Fruit fly (Drosophila melanogaster) whole organism, embryonic: ENCODE data around the gene Rpt6.

ENCODE experiments used
- Atf6 ChIP-seq: fragments of 200-800 bp; sonication (Bioruptor generic); IDR thresholded peaks from 2 replicates; pipeline ENCODE4 v1.3.6; 2022; ENCODE audit warnings: missing biosample characterization, missing genetic modification characterization
- B-H1 ChIP-seq: fragments of 200-800 bp; sonication (Bioruptor generic); IDR thresholded peaks from 3 replicates; pipeline ENCODE4 v1.3.6; 2022; ENCODE audit warnings: missing biosample characterization, missing genetic modification characterization
- C15 ChIP-seq: fragments of 200-800 bp; sonication (Bioruptor generic); IDR thresholded peaks from 3 replicates; pipeline ENCODE4 v1.3.6; 2022; ENCODE audit warnings: missing biosample characterization, missing genetic modification characterization
- CG10543 ChIP-seq: fragments of 200-800 bp; sonication (Bioruptor generic); optimal IDR thresholded peaks from 3 replicates; lab custom pipeline; 2017; ENCODE audit warnings: missing biosample characterization, mild to moderate bottlenecking, missing genetic modification characterization, moderate library complexity
- CG11560 ChIP-seq: fragments of 200-800 bp; sonication (Bioruptor generic); IDR thresholded peaks from 3 replicates; pipeline ENCODE4 v1.3.6; 2022; ENCODE audit warnings: missing biosample characterization, missing genetic modification characterization
- CG12299 ChIP-seq: fragments of 200-800 bp; sonication (Bioruptor generic); optimal IDR thresholded peaks from 2 replicates; lab custom pipeline; 2018; ENCODE audit warnings: missing biosample characterization, mild to moderate bottlenecking, missing genetic modification characterization
- CG14014 ChIP-seq: fragments of 200-800 bp; sonication (Bioruptor generic); IDR thresholded peaks from 2 replicates; pipeline ENCODE4 v1.3.6; 2022; ENCODE audit warnings: missing biosample characterization, missing genetic modification characterization
- CG17361 ChIP-seq: fragments of 200-800 bp; sonication (Bioruptor generic); IDR thresholded peaks from 3 replicates; pipeline ENCODE4 v1.3.6; 2022; ENCODE audit warnings: missing biosample characterization, missing genetic modification characterization
- CG17568 ChIP-seq: fragments of 200-800 bp; sonication (Bioruptor generic); optimal IDR thresholded peaks from 2 replicates; lab custom pipeline; 2018; ENCODE audit warnings: missing biosample characterization, mild to moderate bottlenecking, missing genetic modification characterization, moderate library complexity
- CG2678 ChIP-seq: fragments of 200-800 bp; sonication (Bioruptor generic); optimal IDR thresholded peaks from 3 replicates; lab custom pipeline; 2019; ENCODE audit warnings: missing biosample characterization, mild to moderate bottlenecking, missing genetic modification characterization, moderate library complexity
- CG2875 ChIP-seq: fragments of 200-800 bp; sonication (Bioruptor generic); optimal IDR thresholded peaks from 2 replicates; lab custom pipeline; 2017; ENCODE audit warnings: missing biosample characterization, mild to moderate bottlenecking, missing genetic modification characterization, missing genetic modification reagents
- CG2889 ChIP-seq: fragments of 200-800 bp; sonication (Bioruptor generic); IDR thresholded peaks from 3 replicates; pipeline ENCODE4 v1.3.6; 2022; ENCODE audit warnings: missing biosample characterization, missing genetic modification characterization
- CG3407 ChIP-seq: fragments of 200-800 bp; sonication (Bioruptor generic); optimal IDR thresholded peaks from 2 replicates; lab custom pipeline; 2018; ENCODE audit warnings: missing biosample characterization, mild to moderate bottlenecking, missing genetic modification characterization
- CG4617 ChIP-seq: fragments of 200-800 bp; sonication (Bioruptor generic); optimal IDR thresholded peaks from 3 replicates; lab custom pipeline; 2016; ENCODE audit warnings: missing biosample characterization, missing genetic modification characterization, borderline replicate concordance
- CG4730 ChIP-seq: fragments of 200-800 bp; sonication (Bioruptor generic); IDR thresholded peaks from 2 replicates; pipeline ENCODE4 v1.3.6; 2022; ENCODE audit warnings: missing biosample characterization, missing genetic modification characterization
- CG6854 ChIP-seq: fragments of 200-800 bp; sonication (Bioruptor generic); optimal IDR thresholded peaks from 3 replicates; lab custom pipeline; 2017; ENCODE audit warnings: missing biosample characterization, mild to moderate bottlenecking, missing genetic modification characterization
- CG9437 ChIP-seq: fragments of 200-800 bp; sonication (Bioruptor generic); optimal IDR thresholded peaks from 2 replicates; lab custom pipeline; 2018; ENCODE audit warnings: missing biosample characterization, mild to moderate bottlenecking, missing genetic modification characterization
- CrebB ChIP-seq: fragments of 200-800 bp; sonication (Bioruptor generic); optimal IDR thresholded peaks from 3 replicates; lab custom pipeline; 2018; ENCODE audit warnings: missing biosample characterization, mild to moderate bottlenecking, missing genetic modification characterization
- D ChIP-seq, 2 experiments: fragments of 200-800 bp in 1 of 2; fragments of >200 bp in 1 of 2; sonication (Bioruptor generic) in 1 of 2; optimal IDR thresholded peaks; 2 replicates in 1 of 2; 3 replicates in 1 of 2; lab custom pipeline; 2017; ENCODE audit warnings: mild to moderate bottlenecking in 1 of 2, missing biosample characterization in 1 of 2, missing genetic modification characterization in 1 of 2, missing genetic modification reagents in 1 of 2
- Deaf1 ChIP-seq: fragments of 200-800 bp; optimal IDR thresholded peaks from 3 replicates; lab custom pipeline; 2019; ENCODE audit warnings: missing biosample characterization, mild to moderate bottlenecking, missing genetic modification characterization, moderate library complexity
- Eip74EF ChIP-seq, 2 experiments: fragments of 200-800 bp in 1 of 2; fragments of >200 bp in 1 of 2; sonication (Bioruptor generic) in 1 of 2; optimal IDR thresholded peaks; 2 replicates each; lab custom pipeline; 2017 to 2019; ENCODE audit warnings: missing biosample characterization in 2 of 2, missing genetic modification characterization in 2 of 2, mild to moderate bottlenecking in 1 of 2, moderate library complexity in 1 of 2
- Fer3 ChIP-seq: fragments of 200-800 bp; sonication (Bioruptor generic); optimal IDR thresholded peaks from 2 replicates; lab custom pipeline; 2018; ENCODE audit warnings: missing biosample characterization, mild to moderate bottlenecking, missing genetic modification characterization, moderate library complexity
- GATAe ChIP-seq: fragments of 200-800 bp; sonication (Bioruptor generic); conservative IDR thresholded peaks from 2 replicates; pipeline ENCODE4 v1.3.6; 2022; ENCODE audit warnings: missing biosample characterization, missing genetic modification characterization
- Gug ChIP-seq: fragments of 200-800 bp; sonication (Bioruptor generic); IDR thresholded peaks from 4 replicates; pipeline ENCODE4 v1.3.6; 2022; ENCODE audit warnings: missing biosample characterization, missing genetic modification characterization
- HHEX ChIP-seq: fragments of 200-800 bp; sonication (Bioruptor generic); optimal IDR thresholded peaks from 3 replicates; lab custom pipeline; 2017; ENCODE audit warnings: missing biosample characterization, mild to moderate bottlenecking, missing genetic modification characterization, missing genetic modification reagents
- HmgZ ChIP-seq: fragments of 200-800 bp; sonication (Bioruptor generic); optimal IDR thresholded peaks from 2 replicates; lab custom pipeline; 2018; ENCODE audit warnings: missing biosample characterization, mild to moderate bottlenecking, missing genetic modification characterization
- NFAT ChIP-seq: fragments of 200-800 bp; sonication (Bioruptor generic); IDR thresholded peaks from 2 replicates; pipeline ENCODE4 v1.3.6; 2022; ENCODE audit warnings: missing biosample characterization, missing genetic modification characterization
- Rx ChIP-seq: fragments of 200-800 bp; sonication (Bioruptor generic); IDR thresholded peaks from 2 replicates; pipeline ENCODE4 v1.3.6; 2022; ENCODE audit warnings: missing biosample characterization, missing genetic modification characterization
- TFAM ChIP-seq: fragments of 200-800 bp; sonication (Bioruptor generic); optimal IDR thresholded peaks from 2 replicates; lab custom pipeline; 2017; ENCODE audit warnings: missing biosample characterization, missing genetic modification characterization, inconsistent platforms
- ase ChIP-seq: fragments of 200-800 bp; sonication (Bioruptor generic); IDR thresholded peaks from 3 replicates; pipeline ENCODE4 v1.3.6; 2022; ENCODE audit warnings: missing biosample characterization, missing genetic modification characterization
- cato ChIP-seq: fragments of 200-800 bp; sonication (Bioruptor generic); optimal IDR thresholded peaks from 2 replicates; lab custom pipeline; 2016; ENCODE audit warnings: missing biosample characterization, missing genetic modification characterization, borderline replicate concordance
- caup ChIP-seq: fragments of 200-800 bp; sonication (Bioruptor generic); optimal IDR thresholded peaks from 3 replicates; lab custom pipeline; 2017; ENCODE audit warnings: missing biosample characterization, mild to moderate bottlenecking, missing genetic modification characterization, moderate library complexity; ENCODE audit not compliant: severe bottlenecking
- croc ChIP-seq: fragments of 200-800 bp; sonication (Bioruptor generic); conservative IDR thresholded peaks from 3 replicates; pipeline ENCODE4 v1.3.6; 2022; ENCODE audit warnings: missing biosample characterization, missing genetic modification characterization
- esg ChIP-seq: fragments of 200-800 bp; sonication (Bioruptor generic); conservative IDR thresholded peaks from 2 replicates; pipeline ENCODE4 v1.3.6; 2022; ENCODE audit warnings: missing biosample characterization, missing genetic modification characterization
- gcm2 ChIP-seq: fragments of 200-800 bp; sonication (Bioruptor generic); optimal IDR thresholded peaks from 2 replicates; lab custom pipeline; 2016; ENCODE audit warnings: missing biosample characterization, missing genetic modification characterization
- hbn ChIP-seq: fragments of 200-800 bp; sonication (Bioruptor generic); IDR thresholded peaks from 2 replicates; pipeline ENCODE4 v1.3.6; 2022; ENCODE audit warnings: missing biosample characterization, missing genetic modification characterization; ENCODE audit not compliant: partially characterized antibody
- hth ChIP-seq: fragments of >200 bp; optimal IDR thresholded peaks from 2 replicates; lab custom pipeline; 2017; ENCODE audit warnings: inconsistent platforms
- jing ChIP-seq: fragments of 200-800 bp; sonication (Bioruptor generic); optimal IDR thresholded peaks from 2 replicates; lab custom pipeline; 2018; ENCODE audit warnings: missing biosample characterization, mild to moderate bottlenecking, missing genetic modification characterization
- kah ChIP-seq: fragments of 200-800 bp; sonication (Bioruptor generic); optimal IDR thresholded peaks from 2 replicates; lab custom pipeline; 2018; ENCODE audit warnings: missing biosample characterization, mild to moderate bottlenecking, missing genetic modification characterization
- kay ChIP-seq: fragments of 200-800 bp; sonication (Bioruptor generic); optimal IDR thresholded peaks from 2 replicates; lab custom pipeline; 2016; ENCODE audit warnings: missing biosample characterization, missing genetic modification characterization
- ken ChIP-seq: fragments of 200-800 bp; sonication (Bioruptor generic); IDR thresholded peaks from 3 replicates; pipeline ENCODE4 v1.3.6; 2022; ENCODE audit warnings: missing biosample characterization, missing genetic modification characterization
- org-1 ChIP-seq: fragments of 200-800 bp; sonication (Bioruptor generic); optimal IDR thresholded peaks from 2 replicates; lab custom pipeline; 2017; ENCODE audit warnings: missing biosample characterization, missing genetic modification characterization
- pzg ChIP-seq: fragments of 200-800 bp; sonication (Bioruptor generic); optimal IDR thresholded peaks from 3 replicates; lab custom pipeline; 2018; ENCODE audit warnings: missing biosample characterization, mild to moderate bottlenecking, missing genetic modification characterization, moderate library complexity
- row ChIP-seq: fragments of 200-800 bp; sonication (Bioruptor generic); IDR thresholded peaks from 3 replicates; pipeline ENCODE4 v1.3.6; 2022; ENCODE audit warnings: missing biosample characterization, missing genetic modification characterization
- sens-2 ChIP-seq: fragments of 200-800 bp; sonication (Bioruptor generic); IDR thresholded peaks from 2 replicates; pipeline ENCODE4 v1.3.6; 2022; ENCODE audit warnings: missing biosample characterization, missing genetic modification characterization
- sim ChIP-seq: fragments of 200-800 bp; sonication (Bioruptor generic); IDR thresholded peaks from 2 replicates; pipeline ENCODE4 v1.3.6; 2022; ENCODE audit warnings: missing biosample characterization, missing genetic modification characterization
- twi ChIP-seq: fragments of 200-800 bp; optimal IDR thresholded peaks from 2 replicates; lab custom pipeline; 2019; ENCODE audit warnings: missing biosample characterization, mild to moderate bottlenecking, missing genetic modification characterization, moderate library complexity
- unpg ChIP-seq: fragments of 200-800 bp; sonication (Bioruptor generic); optimal IDR thresholded peaks from 3 replicates; lab custom pipeline; 2018; ENCODE audit warnings: missing biosample characterization, mild to moderate bottlenecking, missing genetic modification characterization, moderate library complexity
- yki ChIP-seq: fragments of >200 bp; optimal IDR thresholded peaks from 3 replicates; lab custom pipeline; 2018

Rpt6 gene

DNA sequence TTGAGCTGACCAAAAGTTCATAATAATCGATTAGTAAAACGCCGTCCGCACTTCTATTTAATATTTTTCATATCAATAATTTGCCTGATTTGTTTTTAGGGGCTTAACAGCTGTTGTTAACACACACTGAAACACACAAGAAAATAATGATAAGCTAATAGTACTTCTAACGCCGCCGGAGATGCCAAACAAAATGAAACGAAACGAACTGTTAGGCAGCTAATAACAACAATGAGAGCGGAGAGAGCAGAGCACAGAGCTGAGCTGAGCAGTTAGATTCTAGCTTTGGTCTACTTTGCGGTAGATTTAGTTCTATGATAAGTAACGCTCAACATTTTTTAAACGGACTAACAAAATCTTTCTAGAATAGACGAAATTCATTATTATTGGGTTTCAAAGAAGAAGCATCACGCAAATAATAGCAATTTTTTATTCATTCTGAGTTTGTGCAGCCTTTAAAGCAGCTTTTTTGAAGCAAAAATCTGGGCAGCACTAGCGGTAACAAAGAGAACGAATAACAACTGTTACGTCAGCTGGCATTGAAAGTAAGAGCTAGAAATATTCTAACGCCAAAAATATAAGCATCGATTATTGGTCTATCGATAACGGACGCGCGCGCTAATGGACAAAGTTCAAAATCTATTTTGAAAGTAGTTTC lies 9.2 kb upstream of the Rpt6 start, which contains the start of gene Abca3 (continued):
- TF ChIP-seq Fer3 (tag; lab: Kevin White, UChicago) (peak; percentile 77), CG4730 (peak; percentile 19; the same call in 1 of the 2 replicates), row (GFP tag; lab: Robert Waterston, UW) (peak; percentile 96), CG2889 (GFP tag; lab: Robert Waterston, UW) (no peak), CG4617 (GFP tag; lab: Kevin White, UChicago) (peak; percentile 12), CG12299 (tag; lab: Kevin White, UChicago) (peak; percentile 47), esg (GFP tag; lab: Robert Waterston, UW) (peak; percentile 43; the same call in 1 of the 2 replicates), HHEX (GFP tag; lab: Kevin White, UChicago) (peak; percentile 47), CG3407 (GFP tag; lab: Kevin White, UChicago) (peak; percentile 25), pzg (GFP tag; lab: Kevin White, UChicago) (peak; percentile 22), unpg (peak; percentile 65), caup (GFP tag; lab: Kevin White, UChicago) (peak; percentile 51), cato (GFP tag; lab: Kevin White, UChicago) (no peak), TFAM (GFP tag; lab: Kevin White, UChicago) (no peak), B-H1 (GFP tag; lab: Robert Waterston, UW) (no peak), hth (lab: Kevin White, UChicago) (no peak), twi (tag; lab: Kevin White, UChicago) (peak; percentile 57), ken (GFP tag; lab: Robert Waterston, UW) (peak; percentile 39; the same call in 1 of the 3 replicates), org-1 (peak; percentile 12), Rx (GFP tag; lab: Robert Waterston, UW) (peak; percentile 17; the same call in 1 of the 2 replicates), yki (lab: Kevin White, UChicago) (no peak), CG9437 (peak; percentile 43), sim (GFP tag; lab: Robert Waterston, UW) (no peak), CG11560 (tag; lab: Robert Waterston, UW) (peak; percentile 41; the same call in 1 of the 3 replicates), kah (GFP tag; lab: Kevin White, UChicago) (peak; percentile 11), C15 (0 out of 3 replicates have a peak, but pooled peaks have one; percentile 28), GATAe (no peak), kay (GFP tag; lab: Kevin White, UChicago) (no peak), CG17361 (GFP tag; lab: Robert Waterston, UW) (peak; percentile 77), hbn (GFP tag; lab: Robert Waterston, UW) (no peak), jing (GFP tag; lab: Kevin White, UChicago) (no peak), CrebB (tag; lab: Kevin White, UChicago) (peak; percentile 26), Atf6 (peak; percentile 75; the same call in 1 of the 2 replicates), croc (GFP tag; lab: Robert Waterston, UW) (peak; percentile 44; the same call in 2 of the 3 replicates), sens-2 (no peak; the same call in 1 of the 2 replicates), CG6854 (GFP tag; lab: Kevin White, UChicago) (no peak), ase (no peak), Eip74EF (GFP tag; optimal IDR thresholded peaks at IDR 0.05; lab: Kevin White, UChicago) (peak in 1 of 2 experiments; percentile 17), NFAT (peak; percentile 53; the same call in 1 of the 2 replicates), CG14014 (GFP tag; lab: Robert Waterston, UW) (peak; percentile 54), CG2875 (GFP tag; lab: Kevin White, UChicago) (no peak), D (optimal IDR thresholded peaks at IDR 0.05; lab: Kevin White, UChicago) (no peak), D (GFP tag; optimal IDR thresholded peaks at IDR 0.05; lab: Kevin White, UChicago) (peak; percentile 39), CG10543 (GFP tag; lab: Kevin White, UChicago) (peak; percentile 78), Gug (GFP tag; lab: Robert Waterston, UW) (no peak; the same call in 3 of the 4 replicates), CG17568 (GFP tag; lab: Kevin White, UChicago) (peak; percentile 42), HmgZ (tag; lab: Kevin White, UChicago) (peak; percentile 55), CG2678 (tag; lab: Kevin White, UChicago) (peak; percentile 83), Deaf1 (tag; lab: Kevin White, UChicago) (peak; percentile 37), gcm2 (no peak)
